Fruit fly (Drosophila melanogaster) whole organism, prepupa: Measurements from ENCODE around the gene IP3K2.

Source experiments
- CG10669 ChIP-seq: fragments of 200-800 bp; sonication (Bioruptor generic); optimal IDR thresholded peaks from 3 replicates; lab custom pipeline; 2018; ENCODE audit warnings: missing biosample characterization, mild to moderate bottlenecking, missing genetic modification characterization, moderate library complexity
- CG11294 ChIP-seq: fragments of 200-800 bp; sonication (Bioruptor generic); IDR thresholded peaks from 2 replicates; pipeline ENCODE4 v1.3.6; 2022; ENCODE audit warnings: missing biosample characterization, missing genetic modification characterization
- CG11762 ChIP-seq: fragments of 200-800 bp; sonication (Bioruptor generic); optimal IDR thresholded peaks from 3 replicates; lab custom pipeline; 2016; ENCODE audit warnings: missing biosample characterization, missing genetic modification characterization; ENCODE audit not compliant: insufficient read depth
- CG15336 ChIP-seq: fragments of 200-800 bp; sonication (Bioruptor generic); IDR thresholded peaks from 2 replicates; pipeline ENCODE4 v1.3.6; 2022; ENCODE audit warnings: missing biosample characterization, missing genetic modification characterization
- CG1621 ChIP-seq: fragments of 200-800 bp; sonication (Bioruptor generic); optimal IDR thresholded peaks from 3 replicates; lab custom pipeline; 2018; ENCODE audit warnings: missing biosample characterization, mild to moderate bottlenecking, missing genetic modification characterization
- CG16779 ChIP-seq: fragments of 200-800 bp; sonication (Bioruptor generic); optimal IDR thresholded peaks from 3 replicates; lab custom pipeline; 2017; ENCODE audit warnings: missing biosample characterization, mild to moderate bottlenecking, missing genetic modification characterization
- CG3032 ChIP-seq: fragments of 200-800 bp; optimal IDR thresholded peaks from 2 replicates; lab custom pipeline; 2019; ENCODE audit warnings: missing biosample characterization, mild to moderate bottlenecking, missing genetic modification characterization, moderate library complexity
- CG32006 ChIP-seq: fragments of 200-800 bp; sonication (Bioruptor generic); optimal IDR thresholded peaks from 3 replicates; lab custom pipeline; 2017; ENCODE audit warnings: missing biosample characterization, mild to moderate bottlenecking, missing genetic modification characterization
- CG34406 ChIP-seq: fragments of 200-800 bp; sonication (Bioruptor generic); optimal IDR thresholded peaks from 3 replicates; lab custom pipeline; 2016; ENCODE audit warnings: missing biosample characterization, missing genetic modification characterization
- CG3919 ChIP-seq: fragments of 200-800 bp; sonication (Bioruptor generic); optimal IDR thresholded peaks from 3 replicates; lab custom pipeline; 2016; ENCODE audit warnings: missing biosample characterization, missing genetic modification characterization
- CG4318 ChIP-seq: fragments of 200-800 bp; sonication (Bioruptor generic); optimal IDR thresholded peaks from 3 replicates; lab custom pipeline; 2017; ENCODE audit warnings: missing biosample characterization, mild to moderate bottlenecking, missing genetic modification characterization
- CG6163 ChIP-seq: fragments of 200-800 bp; sonication (Bioruptor generic); IDR thresholded peaks from 3 replicates; pipeline ENCODE4 v1.3.6; 2022; ENCODE audit warnings: missing biosample characterization, missing genetic modification characterization
- CG6276 ChIP-seq: fragments of 200-800 bp; sonication (Bioruptor generic); optimal IDR thresholded peaks from 2 replicates; lab custom pipeline; 2017; ENCODE audit warnings: missing biosample characterization, mild to moderate bottlenecking, missing genetic modification characterization
- CG6792 ChIP-seq: fragments of 200-800 bp; sonication (Bioruptor generic); optimal IDR thresholded peaks from 3 replicates; lab custom pipeline; 2016; ENCODE audit warnings: missing biosample characterization, missing genetic modification characterization
- CG6808 ChIP-seq: fragments of 200-800 bp; sonication (Bioruptor generic); optimal IDR thresholded peaks from 3 replicates; lab custom pipeline; 2017; ENCODE audit warnings: missing biosample characterization, missing genetic modification characterization, mild to moderate bottlenecking, moderate library complexity, missing genetic modification reagents
- CG7368 ChIP-seq: fragments of 200-800 bp; sonication (Bioruptor generic); optimal IDR thresholded peaks from 3 replicates; lab custom pipeline; 2016; ENCODE audit warnings: missing biosample characterization, missing genetic modification characterization
- CG8119 ChIP-seq: fragments of 200-800 bp; sonication (Bioruptor generic); IDR thresholded peaks from 3 replicates; pipeline ENCODE4 v1.3.6; 2022; ENCODE audit warnings: missing biosample characterization, missing genetic modification characterization
- CG8632 ChIP-seq: fragments of 200-800 bp; sonication (Bioruptor generic); optimal IDR thresholded peaks from 3 replicates; lab custom pipeline; 2016; ENCODE audit warnings: missing biosample characterization, missing genetic modification characterization
- CG9139 ChIP-seq: fragments of 200-800 bp; sonication (Bioruptor generic); optimal IDR thresholded peaks from 3 replicates; lab custom pipeline; 2017; ENCODE audit warnings: missing biosample characterization, mild to moderate bottlenecking, missing genetic modification characterization
- Eip75B ChIP-seq: fragments of 200-800 bp; sonication (Bioruptor generic); optimal IDR thresholded peaks from 3 replicates; lab custom pipeline; 2016; ENCODE audit warnings: missing biosample characterization, missing genetic modification characterization
- Eip78C ChIP-seq: fragments of 200-800 bp; sonication (Bioruptor generic); peaks from one replicate; lab custom pipeline; 2016; ENCODE audit warnings: missing biosample characterization, missing genetic modification characterization
- Eip93F ChIP-seq: fragments of 200-800 bp; sonication (Bioruptor generic); optimal IDR thresholded peaks from 2 replicates; lab custom pipeline; 2016; ENCODE audit warnings: missing biosample characterization, mild to moderate bottlenecking, missing genetic modification characterization
- Ets21C ChIP-seq: fragments of 200-800 bp; sonication (Bioruptor generic); optimal IDR thresholded peaks from 3 replicates; lab custom pipeline; 2016; ENCODE audit warnings: missing biosample characterization, missing genetic modification characterization
- Gug ChIP-seq: fragments of 200-800 bp; sonication (Bioruptor generic); IDR thresholded peaks from 2 replicates; pipeline ENCODE4 v1.3.6; 2022; ENCODE audit warnings: missing biosample characterization, missing genetic modification characterization
- Hr39 ChIP-seq: fragments of 200-800 bp; sonication (Bioruptor generic); optimal IDR thresholded peaks from 2 replicates; lab custom pipeline; 2016; ENCODE audit warnings: missing biosample characterization, missing genetic modification characterization
- Hr4 ChIP-seq: fragments of 200-800 bp; sonication (Bioruptor generic); optimal IDR thresholded peaks from 3 replicates; lab custom pipeline; 2016; ENCODE audit warnings: missing biosample characterization, missing genetic modification characterization
- Lpt ChIP-seq: fragments of 200-800 bp; sonication (Bioruptor generic); optimal IDR thresholded peaks from 3 replicates; lab custom pipeline; 2016; ENCODE audit warnings: missing biosample characterization, missing genetic modification characterization
- Met ChIP-seq: fragments of 200-800 bp; sonication (Bioruptor generic); optimal IDR thresholded peaks from 3 replicates; lab custom pipeline; 2016; ENCODE audit warnings: missing biosample characterization, missing genetic modification characterization
- OdsH ChIP-seq: fragments of 200-800 bp; sonication (Bioruptor generic); optimal IDR thresholded peaks from 3 replicates; lab custom pipeline; 2016; ENCODE audit warnings: missing biosample characterization, missing genetic modification characterization
- Smox ChIP-seq: fragments of 200-800 bp; sonication (Bioruptor generic); optimal IDR thresholded peaks from 3 replicates; lab custom pipeline; 2016; ENCODE audit warnings: missing biosample characterization, missing genetic modification characterization
- Sox102F ChIP-seq: fragments of 200-800 bp; sonication (Bioruptor generic); optimal IDR thresholded peaks from 2 replicates; lab custom pipeline; 2016; ENCODE audit warnings: missing biosample characterization, mild to moderate bottlenecking, missing genetic modification characterization
- Sox14 ChIP-seq: fragments of 200-800 bp; sonication (Bioruptor generic); optimal IDR thresholded peaks from 3 replicates; lab custom pipeline; 2016; ENCODE audit warnings: missing biosample characterization, missing genetic modification characterization
- Sox15 ChIP-seq: fragments of 200-800 bp; sonication (Bioruptor generic); optimal IDR thresholded peaks from 3 replicates; lab custom pipeline; 2016; ENCODE audit warnings: missing biosample characterization, missing genetic modification characterization
- achi ChIP-seq: fragments of 200-800 bp; sonication (Bioruptor generic); optimal IDR thresholded peaks from 3 replicates; lab custom pipeline; 2016; ENCODE audit warnings: missing biosample characterization, missing genetic modification characterization
- acj6 ChIP-seq: fragments of 200-800 bp; sonication (Bioruptor generic); optimal IDR thresholded peaks from 3 replicates; lab custom pipeline; 2016; ENCODE audit warnings: missing biosample characterization, missing genetic modification characterization
- dsx ChIP-seq: fragments of 200-800 bp; optimal IDR thresholded peaks from 3 replicates; lab custom pipeline; 2019; ENCODE audit warnings: missing biosample characterization, mild to moderate bottlenecking, missing genetic modification characterization, moderate library complexity; ENCODE audit not compliant: poor library complexity, severe bottlenecking
- eg ChIP-seq: fragments of 200-800 bp; sonication (Bioruptor generic); IDR thresholded peaks from 3 replicates; pipeline ENCODE4 v1.3.6; 2022; ENCODE audit warnings: missing biosample characterization, missing genetic modification characterization
- esn ChIP-seq: fragments of 200-800 bp; sonication (Bioruptor generic); optimal IDR thresholded peaks from 2 replicates; lab custom pipeline; 2016; ENCODE audit warnings: missing biosample characterization, mild to moderate bottlenecking, missing genetic modification characterization, moderate library complexity
- fd59A ChIP-seq: fragments of 200-800 bp; sonication (Bioruptor generic); optimal IDR thresholded peaks from 2 replicates; lab custom pipeline; 2017; ENCODE audit warnings: missing biosample characterization, mild to moderate bottlenecking, missing genetic modification characterization, missing genetic modification reagents
- fkh ChIP-seq: fragments of 200-800 bp; sonication (Bioruptor generic); optimal IDR thresholded peaks from 3 replicates; lab custom pipeline; 2017; ENCODE audit warnings: missing biosample characterization, mild to moderate bottlenecking, missing genetic modification characterization, moderate library complexity
- lz ChIP-seq: fragments of 200-800 bp; sonication (Bioruptor generic); optimal IDR thresholded peaks from 3 replicates; lab custom pipeline; 2016; ENCODE audit warnings: missing biosample characterization, missing genetic modification characterization
- net ChIP-seq: fragments of 200-800 bp; sonication (Bioruptor generic); optimal IDR thresholded peaks from 3 replicates; lab custom pipeline; 2016; ENCODE audit warnings: missing biosample characterization, missing genetic modification characterization
- pdm3 ChIP-seq: fragments of 200-800 bp; sonication (Bioruptor generic); optimal IDR thresholded peaks from 3 replicates; lab custom pipeline; 2016; ENCODE audit warnings: missing biosample characterization, missing genetic modification characterization
- ss ChIP-seq, 2 experiments: fragments of 200-800 bp; sonication (Bioruptor generic); optimal IDR thresholded peaks; 2 replicates in 1 of 2; 3 replicates in 1 of 2; lab custom pipeline; 2017 to 2018; ENCODE audit warnings: mild to moderate bottlenecking in 2 of 2, missing biosample characterization in 2 of 2, missing genetic modification characterization in 2 of 2, moderate library complexity in 1 of 2
- svp ChIP-seq: fragments of 200-800 bp; sonication (Bioruptor generic); peaks from one replicate; lab custom pipeline; 2016; ENCODE audit warnings: missing biosample characterization, missing genetic modification characterization
- topi ChIP-seq: fragments of 200-800 bp; sonication (Bioruptor generic); optimal IDR thresholded peaks from 3 replicates; lab custom pipeline; 2016; ENCODE audit warnings: missing biosample characterization, missing genetic modification characterization

IP3K2 gene

dm6 chrX:13323114-13323513 lies 19.7 kb downstream of the IP3K2 start (continued):
- TF ChIP-seq Smox (GFP tag; lab: Kevin White, UChicago) = peak; percentile 81
- TF ChIP-seq eg (GFP tag; lab: Robert Waterston, UW) = peak; percentile 54
- peak; percentile 60; the same call in 2 of the 3 replicates for TF ChIP-seq CG8119
- TF ChIP-seq CG6276 = peak; percentile 2
- TF ChIP-seq Eip75B (GFP tag; lab: Kevin White, UChicago) = peak; percentile 43
- TF ChIP-seq CG8632 (GFP tag; lab: Kevin White, UChicago) = peak; percentile 54
- TF ChIP-seq CG3032 (tag; lab: Kevin White, UChicago) = no peak
- no peak for TF ChIP-seq Gug (GFP tag; lab: Robert Waterston, UW)
- peak; percentile 69 for TF ChIP-seq CG32006 (GFP tag; lab: Kevin White, UChicago)
- peak; percentile 81 for TF ChIP-seq svp (GFP tag; lab: Kevin White, UChicago)
- peak; percentile 52 for TF ChIP-seq CG4318 (GFP tag; lab: Kevin White, UChicago)
- no peak for TF ChIP-seq Eip93F (GFP tag; lab: Kevin White, UChicago)
- TF ChIP-seq CG11294 (GFP tag; lab: Robert Waterston, UW) = peak; percentile 8; the same call in 1 of the 2 replicates
- TF ChIP-seq CG6163 (GFP tag; lab: Robert Waterston, UW) = peak; percentile 57; the same call in 1 of the 3 replicates
- TF ChIP-seq CG10669 (GFP tag; lab: Kevin White, UChicago) = peak; percentile 6
- peak; percentile 66 for TF ChIP-seq CG6792 (GFP tag; lab: Kevin White, UChicago)
- TF ChIP-seq CG34406 (GFP tag; lab: Kevin White, UChicago) = peak; percentile 72
- TF ChIP-seq CG1621 (tag; lab: Kevin White, UChicago) = no peak
- TF ChIP-seq Sox14 = peak; percentile 64
- peak; percentile 73 for TF ChIP-seq Ets21C (GFP tag; lab: Kevin White, UChicago)
- TF ChIP-seq OdsH (GFP tag; lab: Kevin White, UChicago) = peak; percentile 72
- TF ChIP-seq Met = peak; percentile 79

DNA sequence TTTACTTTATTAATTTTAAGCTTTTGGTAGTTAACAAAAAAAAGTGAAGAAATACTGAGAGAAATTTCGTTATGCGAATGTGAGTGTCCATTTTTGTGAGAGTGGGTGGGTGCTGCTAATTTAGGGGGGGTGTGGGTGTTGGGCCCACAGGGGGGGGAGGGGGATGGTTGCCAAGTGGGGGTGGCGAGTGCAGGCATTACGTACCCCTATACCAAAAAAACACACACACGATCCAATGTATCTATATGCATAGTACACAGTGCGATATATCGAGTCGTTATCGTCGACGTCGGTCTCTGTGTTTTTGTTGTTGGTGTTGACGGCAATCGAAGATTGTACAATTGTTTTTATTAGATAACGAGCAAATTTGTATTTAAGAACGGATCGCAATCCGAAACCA lies 20.1 kb downstream of the IP3K2 start:
- TF ChIP-seq esn (no peak), Lpt (no peak), CG3919 (no peak), fkh (GFP tag; lab: Kevin White, UChicago) (peak; percentile 77), CG10669 (GFP tag; lab: Kevin White, UChicago) (no peak), fd59A (GFP tag; lab: Kevin White, UChicago) (no peak)

- no peak for TF ChIP-seq ss (GFP tag; optimal IDR thresholded peaks at IDR 0.05; lab: Kevin White, UChicago)
- peak; percentile 41; the same call in 1 of the 3 replicates for TF ChIP-seq eg (GFP tag; lab: Robert Waterston, UW)
- no peak for TF ChIP-seq CG6808 (GFP tag; lab: Kevin White, UChicago)
- no peak for TF ChIP-seq CG8632 (GFP tag; lab: Kevin White, UChicago)
- TF ChIP-seq CG8119 = peak; percentile 35; the same call in 1 of the 3 replicates
- no peak for TF ChIP-seq CG3919
- TF ChIP-seq Eip93F (GFP tag; lab: Kevin White, UChicago) = no peak
- no peak for TF ChIP-seq dsx
- peak; percentile 31; the same call in 1 of the 3 replicates for TF ChIP-seq CG6163 (GFP tag; lab: Robert Waterston, UW)
- TF ChIP-seq Eip78C (GFP tag; lab: Kevin White, UChicago) = peak; percentile 51
- TF ChIP-seq OdsH (GFP tag; lab: Kevin White, UChicago) = peak; percentile 7
- TF ChIP-seq net (GFP tag; lab: Kevin White, UChicago) = no peak
- TF ChIP-seq Hr4 (GFP tag; lab: Kevin White, UChicago) = no peak
- TF ChIP-seq CG9139 (GFP tag; lab: Kevin White, UChicago) = no peak
- TF ChIP-seq CG7368 (GFP tag; lab: Kevin White, UChicago) = no peak
- no peak for TF ChIP-seq CG11762 (GFP tag; lab: Kevin White, UChicago)
- peak; percentile 2 for TF ChIP-seq Sox15 (GFP tag; lab: Kevin White, UChicago)
- peak; percentile 47 for TF ChIP-seq CG6276
- no peak for TF ChIP-seq achi (GFP tag; lab: Kevin White, UChicago)
- TF ChIP-seq acj6 (GFP tag; lab: Kevin White, UChicago) = no peak
- TF ChIP-seq CG16779 = no peak
- TF ChIP-seq CG11294 (GFP tag; lab: Robert Waterston, UW) = no peak
- TF ChIP-seq esn = peak; percentile 40
- no peak for TF ChIP-seq fd59A (GFP tag; lab: Kevin White, UChicago)
- peak; percentile 25 for TF ChIP-seq pdm3 (GFP tag; lab: Kevin White, UChicago)
- TF ChIP-seq lz (GFP tag; lab: Kevin White, UChicago) = peak; percentile 47
- TF ChIP-seq svp (GFP tag; lab: Kevin White, UChicago) = peak; percentile 80
- TF ChIP-seq CG10669 (GFP tag; lab: Kevin White, UChicago) = no peak
- TF ChIP-seq Hr39 (GFP tag; lab: Kevin White, UChicago) = peak; percentile 51
- peak; percentile 53 for TF ChIP-seq CG15336 (GFP tag; lab: Robert Waterston, UW)
- TF ChIP-seq CG1621 (tag; lab: Kevin White, UChicago) = no peak
- TF ChIP-seq topi (GFP tag; lab: Kevin White, UChicago) = peak; percentile 6
- peak; percentile 49 for TF ChIP-seq Met
- peak; percentile 12 for TF ChIP-seq Sox102F (GFP tag; lab: Kevin White, UChicago)
These were observed 21.9 kb downstream of the IP3K2 start for dm6 chrX:13325310-13325709.
